Worm (Caenorhabditis elegans) whole organism, L1 larva: ENCODE measurements around the gene npr-5.

ENCODE experiments used
- ces-1 ChIP-seq: fragments of 150-350 bp; optimal IDR thresholded peaks from 2 replicates; lab custom pipeline; 2014; ENCODE audit warnings: missing biosample characterization, missing genetic modification reagents, missing genetic modification characterization
- lin-14 ChIP-seq: fragments of 200-800 bp; sonication (Bioruptor generic); optimal IDR thresholded peaks from 2 replicates; lab custom pipeline; 2018; ENCODE audit warnings: mild to moderate bottlenecking, missing genetic modification characterization, moderate library complexity, missing compliant biosample characterization
- mab-9 ChIP-seq: fragments of 200-800 bp; sonication (Bioruptor generic); IDR thresholded peaks from 2 replicates; pipeline ENCODE4 v1.3.6; 2022; ENCODE audit warnings: missing genetic modification reagents, missing genetic modification characterization, missing compliant biosample characterization
- nhr-76 ChIP-seq: sonication (generic microtip); optimal IDR thresholded peaks from 2 replicates; lab custom pipeline; 2017; ENCODE audit warnings: missing biosample characterization, missing genetic modification characterization
- snpc-4 ChIP-seq: fragments of 150-350 bp; optimal IDR thresholded peaks from 2 replicates; lab custom pipeline; 2014; ENCODE audit warnings: missing biosample characterization, missing genetic modification characterization
- ztf-11 ChIP-seq, 2 experiments: sonication (generic microtip); optimal IDR thresholded peaks; 2 replicates each; lab custom pipeline; 2016 to 2017; ENCODE audit warnings: missing genetic modification characterization in 2 of 2, missing biosample characterization in 1 of 2, missing compliant biosample characterization in 1 of 2

- TF ChIP-seq nhr-76, result no peak
- no peak for TF ChIP-seq ces-1 (GFP tag; lab: Kevin White, UChicago)
- TF ChIP-seq snpc-4 (tag; lab: Kevin White, UChicago), result no peak
- no peak for TF ChIP-seq lin-14 (GFP tag; lab: Kevin White, UChicago)
- TF ChIP-seq mab-9 (GFP tag; lab: Robert Waterston, UW), result no peak
- no peak for TF ChIP-seq ztf-11 (tag; optimal IDR thresholded peaks at IDR 0.05; lab: Kevin White, UChicago)
Observed at ce11 chrV:247576-247975, 33.9 kb downstream of the npr-5 start.
